Fruit fly (Drosophila melanogaster): ENCODE data around the gene CG31269.

The CG31269 gene

DNA sequence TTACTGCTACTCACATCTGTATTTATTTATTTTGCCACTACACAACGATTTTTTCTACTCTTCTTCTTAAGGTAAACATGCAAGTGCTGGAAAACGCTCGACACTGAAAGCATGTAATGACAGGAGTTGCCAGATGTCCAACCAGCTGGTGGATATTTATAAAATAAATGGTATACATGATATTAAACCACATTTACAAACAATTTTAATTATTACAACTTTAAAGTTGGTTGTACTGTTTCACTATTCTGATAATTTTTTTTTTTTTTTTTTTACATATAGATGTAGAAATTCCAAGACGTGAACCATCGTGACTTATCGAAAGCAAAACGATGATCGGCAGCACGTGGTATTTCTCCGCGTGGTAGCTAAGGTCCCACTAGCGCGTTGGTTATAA lies 47.1 kb upstream of the CG31269 start, which contains the start of the genes Keap1 and kuk (continued):
- TF ChIP-seq stwl (tag; optimal IDR thresholded peaks at IDR 0.05) (peak; percentile 70), Hmr (GFP tag; optimal IDR thresholded peaks at IDR 0.05) (peak; percentile 79), unc-4 (GFP tag; IDR thresholded peaks at IDR 0.05; ENCODE audit: partially characterized antibody) (peak; percentile 86), Dp (GFP tag; optimal IDR thresholded peaks at IDR 0.05) (peak; percentile 71), pb (GFP tag; optimal IDR thresholded peaks at IDR 0.05) (peak; percentile 17), scrt (GFP tag; optimal IDR thresholded peaks at IDR 0.05) (peak; percentile 35), Dek (tag; optimal IDR thresholded peaks at IDR 0.05) (peak; percentile 52), onecut (GFP tag; IDR thresholded peaks at IDR 0.05) (peak; percentile 58), HLH4C (GFP tag; IDR thresholded peaks at IDR 0.05; ENCODE audit: partially characterized antibody) (peak; percentile 64), CG10147 (GFP tag; optimal IDR thresholded peaks at IDR 0.05) (no peak), Fer2 (tag; optimal IDR thresholded peaks at IDR 0.05) (peak; percentile 46), CG11560 (tag; IDR thresholded peaks at IDR 0.05) (peak; percentile 13; the same call in 1 of the 3 replicates), CG1792 (GFP tag; optimal IDR thresholded peaks at IDR 0.05) (no peak), Bteb2 (GFP tag; optimal IDR thresholded peaks at IDR 0.05) (peak; percentile 49), CG16813 (GFP tag; IDR thresholded peaks at IDR 0.05; ENCODE audit: partially characterized antibody) (peak; percentile 78), shn (GFP tag; optimal IDR thresholded peaks at IDR 0.05) (peak; percentile 74), caup (GFP tag; optimal IDR thresholded peaks at IDR 0.05; ENCODE audit: severe bottlenecking) (peak; percentile 59), pita (GFP tag; optimal IDR thresholded peaks at IDR 0.05) (peak; percentile 86), da (GFP tag; optimal IDR thresholded peaks at IDR 0.05) (peak; percentile 3), jumu (GFP tag; optimal IDR thresholded peaks at IDR 0.05) (peak; percentile 21), NC2α (GFP tag; optimal IDR thresholded peaks at IDR 0.05) (peak; percentile 35), CG7928 (GFP tag; optimal IDR thresholded peaks at IDR 0.05) (peak; percentile 43), CG12391 (tag; optimal IDR thresholded peaks at IDR 0.05) (peak; percentile 79), Max (GFP tag; optimal IDR thresholded peaks at IDR 0.05) (peak; percentile 89), TFAM (GFP tag; optimal IDR thresholded peaks at IDR 0.05) (no peak), CG13894 (tag; optimal IDR thresholded peaks at IDR 0.05) (peak; percentile 17), dan (GFP tag; IDR thresholded peaks at IDR 0.05) (no peak), CG18011 (GFP tag; optimal IDR thresholded peaks at IDR 0.05) (peak; percentile 34), CG2712 (tag; optimal IDR thresholded peaks at IDR 0.05) (peak; percentile 62), ara (GFP tag; IDR thresholded peaks at IDR 0.05) (0 out of 2 replicates have a peak, but pooled peaks have one; percentile 8), vvl (GFP tag; IDR thresholded peaks at IDR 0.05) (peak; percentile 66), Ravus (GFP tag; IDR thresholded peaks at IDR 0.05) (no peak), Dbx (GFP tag; IDR thresholded peaks at IDR 0.05) (peak; percentile 73), NC2β (GFP tag; optimal IDR thresholded peaks at IDR 0.05) (peak; percentile 67), CG7786 (GFP tag; optimal IDR thresholded peaks at IDR 0.05) (peak; percentile 51), CG18476 (GFP tag; optimal IDR thresholded peaks at IDR 0.05) (peak; percentile 68), CG4820 (GFP tag; optimal IDR thresholded peaks at IDR 0.05) (peak; percentile 32), fd3F (GFP tag; optimal IDR thresholded peaks at IDR 0.05) (peak; percentile 37), bab2 (GFP tag; optimal IDR thresholded peaks at IDR 0.05) (peak; percentile 57), sd (tag; optimal IDR thresholded peaks at IDR 0.05) (peak; percentile 43), tx (GFP tag; optimal IDR thresholded peaks at IDR 0.05) (peak; percentile 51), CG1024 (GFP tag; IDR thresholded peaks at IDR 0.05) (0 out of 2 replicates have a peak, but pooled peaks have one; percentile 26), luna (GFP tag; optimal IDR thresholded peaks at IDR 0.05) (peak; percentile 35), CG34224 (GFP tag; IDR thresholded peaks at IDR 0.05; ENCODE audit: partially characterized antibody) (peak; percentile 53), CG13123 (GFP tag; optimal IDR thresholded peaks at IDR 0.05) (peak; percentile 66), CG31365 (tag; optimal IDR thresholded peaks at IDR 0.05) (no peak), slbo (GFP tag; IDR thresholded peaks at IDR 0.05) (peak; percentile 72), CG18619 (GFP tag; optimal IDR thresholded peaks at IDR 0.05) (peak; percentile 20), CG11695 (GFP tag; IDR thresholded peaks at IDR 0.05) (0 out of 3 replicates have a peak, but pooled peaks have one; percentile 14), her (GFP tag; optimal IDR thresholded peaks at IDR 0.05) (peak; percentile 29)

All from whole organism, embryonic.